Worm (Caenorhabditis elegans): ENCODE results near the gene ins-2.

- TF ChIP-seq ceh-22 (tag; optimal IDR thresholded peaks at IDR 0.05) (no peak), nhr-11 (tag; optimal IDR thresholded peaks at IDR 0.05) (no peak), ama-1 (optimal IDR thresholded peaks at IDR 0.05) (no peak), madf-2 (tag; optimal IDR thresholded peaks at IDR 0.05) (no peak), ceh-45 (GFP tag; IDR thresholded peaks at IDR 0.05) (no peak), rnt-1 (tag; optimal IDR thresholded peaks at IDR 0.05) (peak; percentile 55), ceh-6 (GFP tag; optimal IDR thresholded peaks at IDR 0.05) (no peak), pat-9 (tag; optimal IDR thresholded peaks at IDR 0.05) (no peak), unc-42 (tag; optimal IDR thresholded peaks at IDR 0.05) (no peak), che-1 (tag; optimal IDR thresholded peaks at IDR 0.05) (no peak), fkh-10 (GFP tag; optimal IDR thresholded peaks at IDR 0.05) (no peak), ceh-18 (tag; optimal IDR thresholded peaks at IDR 0.05) (peak; percentile 59)
These were observed 40.3 kb downstream of the ins-2 start for ce11 chrII:6028594-6029141.
